Fruit fly (Drosophila melanogaster) whole organism, embryonic: Measurements from ENCODE around the gene qjt.
A peak's percentile ranks its signal among the peaks of the same experiment; 100 is the strongest.

Experiments
- Abd-B ChIP-seq: fragments of 200-800 bp; sonication (Bioruptor generic); optimal IDR thresholded peaks from 2 replicates; lab custom pipeline; 2018; ENCODE audit warnings: missing biosample characterization, mild to moderate bottlenecking, missing genetic modification characterization, moderate library complexity
- CG1024 ChIP-seq: fragments of 200-800 bp; sonication (Bioruptor generic); IDR thresholded peaks from 2 replicates; pipeline ENCODE4 v1.3.6; 2022; ENCODE audit warnings: missing biosample characterization, missing genetic modification characterization
- CG10462 ChIP-seq: fragments of 200-800 bp; sonication (Bioruptor generic); optimal IDR thresholded peaks from 2 replicates; lab custom pipeline; 2016; ENCODE audit warnings: missing biosample characterization, missing genetic modification characterization
- CG10959 ChIP-seq: fragments of 200-800 bp; sonication (Bioruptor generic); IDR thresholded peaks from 2 replicates; pipeline ENCODE4 v1.3.6; 2022; ENCODE audit warnings: missing biosample characterization, missing genetic modification characterization
- CG11504 ChIP-seq: fragments of 200-800 bp; sonication (Bioruptor generic); optimal IDR thresholded peaks from 3 replicates; lab custom pipeline; 2019; ENCODE audit warnings: missing biosample characterization, mild to moderate bottlenecking, missing genetic modification characterization, moderate library complexity
- CG12299 ChIP-seq: fragments of 200-800 bp; sonication (Bioruptor generic); optimal IDR thresholded peaks from 2 replicates; lab custom pipeline; 2018; ENCODE audit warnings: missing biosample characterization, mild to moderate bottlenecking, missing genetic modification characterization
- CG12391 ChIP-seq: fragments of 200-800 bp; sonication (Bioruptor generic); optimal IDR thresholded peaks from 3 replicates; lab custom pipeline; 2018; ENCODE audit warnings: missing biosample characterization, mild to moderate bottlenecking, missing genetic modification characterization, moderate library complexity
- CG14667 ChIP-seq: fragments of 200-800 bp; sonication (Bioruptor generic); IDR thresholded peaks from 2 replicates; pipeline ENCODE4 v1.3.6; 2022; ENCODE audit warnings: missing biosample characterization, missing genetic modification characterization
- CG14965 ChIP-seq: fragments of 200-800 bp; sonication (Bioruptor generic); optimal IDR thresholded peaks from 2 replicates; lab custom pipeline; 2016; ENCODE audit warnings: missing biosample characterization, missing genetic modification characterization, borderline replicate concordance
- CG1603 ChIP-seq: fragments of 200-800 bp; sonication (Bioruptor generic); optimal IDR thresholded peaks from 2 replicates; lab custom pipeline; 2019; ENCODE audit warnings: missing biosample characterization, mild to moderate bottlenecking, missing genetic modification characterization, moderate library complexity
- CG17568 ChIP-seq: fragments of 200-800 bp; sonication (Bioruptor generic); optimal IDR thresholded peaks from 2 replicates; lab custom pipeline; 2018; ENCODE audit warnings: missing biosample characterization, mild to moderate bottlenecking, missing genetic modification characterization, moderate library complexity
- CG17612 ChIP-seq: fragments of 200-800 bp; sonication (Bioruptor generic); IDR thresholded peaks from 2 replicates; pipeline ENCODE4 v1.3.6; 2022; ENCODE audit warnings: missing biosample characterization, missing genetic modification characterization
- CG32767 ChIP-seq: fragments of 200-800 bp; sonication (Bioruptor generic); IDR thresholded peaks from 2 replicates; pipeline ENCODE4 v1.3.6; 2022; ENCODE audit warnings: missing biosample characterization, missing genetic modification characterization
- CG3407 ChIP-seq: fragments of 200-800 bp; sonication (Bioruptor generic); optimal IDR thresholded peaks from 2 replicates; lab custom pipeline; 2018; ENCODE audit warnings: missing biosample characterization, mild to moderate bottlenecking, missing genetic modification characterization
- CG4854 ChIP-seq: fragments of 200-800 bp; sonication (Bioruptor generic); optimal IDR thresholded peaks from 2 replicates; lab custom pipeline; 2016; ENCODE audit warnings: missing biosample characterization, missing genetic modification characterization, inconsistent platforms
- CG5245 ChIP-seq: fragments of 200-800 bp; sonication (Bioruptor generic); optimal IDR thresholded peaks from 3 replicates; lab custom pipeline; 2016; ENCODE audit warnings: missing biosample characterization, missing genetic modification characterization
- CG6791 ChIP-seq: fragments of 200-800 bp; sonication (Bioruptor generic); IDR thresholded peaks from 3 replicates; pipeline ENCODE4 v1.3.6; 2022; ENCODE audit warnings: missing biosample characterization, missing genetic modification characterization; ENCODE audit not compliant: partially characterized antibody
- CG7372 ChIP-seq: fragments of 200-800 bp; sonication (Bioruptor generic); IDR thresholded peaks from 2 replicates; pipeline ENCODE4 v1.3.6; 2022; ENCODE audit warnings: missing biosample characterization, missing genetic modification characterization
- CG8478 ChIP-seq: fragments of >200 bp; optimal IDR thresholded peaks from 2 replicates; lab custom pipeline; 2018
- CTCF ChIP-seq: fragments of 200-800 bp; sonication (Bioruptor generic); optimal IDR thresholded peaks from 2 replicates; lab custom pipeline; 2017; ENCODE audit warnings: missing biosample characterization, mild to moderate bottlenecking, missing genetic modification characterization, moderate library complexity
- Gug ChIP-seq: fragments of 200-800 bp; sonication (Bioruptor generic); IDR thresholded peaks from 4 replicates; pipeline ENCODE4 v1.3.6; 2022; ENCODE audit warnings: missing biosample characterization, missing genetic modification characterization
- HHEX ChIP-seq: fragments of 200-800 bp; sonication (Bioruptor generic); optimal IDR thresholded peaks from 3 replicates; lab custom pipeline; 2017; ENCODE audit warnings: missing biosample characterization, mild to moderate bottlenecking, missing genetic modification characterization, missing genetic modification reagents
- Hr3 ChIP-seq: fragments of 200-800 bp; sonication (Bioruptor generic); optimal IDR thresholded peaks from 3 replicates; lab custom pipeline; 2016; ENCODE audit warnings: missing biosample characterization, missing genetic modification characterization
- NC2α ChIP-seq: fragments of 200-800 bp; sonication (Bioruptor generic); optimal IDR thresholded peaks from 2 replicates; lab custom pipeline; 2016; ENCODE audit warnings: missing biosample characterization, missing genetic modification characterization
- Oli ChIP-seq: fragments of 200-800 bp; sonication (Bioruptor generic); optimal IDR thresholded peaks from 2 replicates; lab custom pipeline; 2018; ENCODE audit warnings: missing biosample characterization, mild to moderate bottlenecking, missing genetic modification characterization, moderate library complexity
- Opbp ChIP-seq: fragments of 200-800 bp; sonication (Bioruptor generic); IDR thresholded peaks from 3 replicates; pipeline ENCODE4 v1.3.6; 2022; ENCODE audit warnings: missing biosample characterization, missing genetic modification characterization; ENCODE audit not compliant: partially characterized antibody
- Sox100B ChIP-seq: fragments of 200-800 bp; sonication (Bioruptor generic); optimal IDR thresholded peaks from 3 replicates; lab custom pipeline; 2018; ENCODE audit warnings: missing biosample characterization, mild to moderate bottlenecking, missing genetic modification characterization
- Sry-δ ChIP-seq: fragments of 200-800 bp; sonication (Bioruptor generic); optimal IDR thresholded peaks from 2 replicates; lab custom pipeline; 2016; ENCODE audit warnings: missing biosample characterization, missing genetic modification characterization
- Vsx1 ChIP-seq: fragments of 200-800 bp; sonication (Bioruptor generic); optimal IDR thresholded peaks from 2 replicates; lab custom pipeline; 2017; ENCODE audit warnings: missing biosample characterization, mild to moderate bottlenecking, missing genetic modification characterization, missing genetic modification reagents
- az2 ChIP-seq: fragments of 200-800 bp; sonication (Bioruptor generic); optimal IDR thresholded peaks from 3 replicates; lab custom pipeline; 2016; ENCODE audit warnings: missing biosample characterization, missing genetic modification characterization
- cg ChIP-seq: fragments of 200-800 bp; sonication (Bioruptor generic); optimal IDR thresholded peaks from 3 replicates; lab custom pipeline; 2019; ENCODE audit warnings: missing biosample characterization, mild to moderate bottlenecking, missing genetic modification characterization, moderate library complexity
- chinmo ChIP-seq: fragments of 200-800 bp; sonication (Bioruptor generic); IDR thresholded peaks from 4 replicates; pipeline ENCODE4 v1.3.6; 2022; ENCODE audit warnings: missing biosample characterization, missing genetic modification characterization; ENCODE audit not compliant: partially characterized antibody
- crc ChIP-seq: fragments of 200-800 bp; sonication (Bioruptor generic); optimal IDR thresholded peaks from 2 replicates; lab custom pipeline; 2016; ENCODE audit warnings: missing biosample characterization, missing genetic modification characterization
- dysf ChIP-seq: fragments of 200-800 bp; sonication (Bioruptor generic); IDR thresholded peaks from 3 replicates; pipeline ENCODE4 v1.3.6; 2022; ENCODE audit warnings: missing biosample characterization, missing genetic modification characterization
- ems ChIP-seq: fragments of 200-800 bp; sonication (Bioruptor generic); optimal IDR thresholded peaks from 3 replicates; lab custom pipeline; 2016; ENCODE audit warnings: missing biosample characterization, missing genetic modification characterization
- ftz-f1 ChIP-seq: fragments of 200-800 bp; sonication (Bioruptor generic); optimal IDR thresholded peaks from 2 replicates; lab custom pipeline; 2016; ENCODE audit warnings: missing biosample characterization, missing genetic modification characterization
- gcm ChIP-seq: fragments of 200-800 bp; sonication (Bioruptor generic); optimal IDR thresholded peaks from 2 replicates; lab custom pipeline; 2019; ENCODE audit warnings: missing biosample characterization, mild to moderate bottlenecking, missing genetic modification characterization, moderate library complexity
- grau ChIP-seq: fragments of 200-800 bp; optimal IDR thresholded peaks from 3 replicates; lab custom pipeline; 2019; ENCODE audit warnings: missing biosample characterization, mild to moderate bottlenecking, missing genetic modification characterization, moderate library complexity
- h ChIP-seq: fragments of >200 bp; optimal IDR thresholded peaks from 2 replicates; lab custom pipeline; 2017
- jigr1 ChIP-seq: fragments of 200-800 bp; sonication (Bioruptor generic); IDR thresholded peaks from 3 replicates; pipeline ENCODE4 v1.3.6; 2022; ENCODE audit warnings: missing biosample characterization, missing genetic modification characterization
- jing ChIP-seq: fragments of 200-800 bp; sonication (Bioruptor generic); optimal IDR thresholded peaks from 2 replicates; lab custom pipeline; 2018; ENCODE audit warnings: missing biosample characterization, mild to moderate bottlenecking, missing genetic modification characterization
- nmo ChIP-seq: fragments of 200-800 bp; sonication (Bioruptor generic); optimal IDR thresholded peaks from 2 replicates; lab custom pipeline; 2018; ENCODE audit warnings: missing biosample characterization, mild to moderate bottlenecking, missing genetic modification characterization, moderate library complexity
- onecut ChIP-seq: fragments of 200-800 bp; sonication (Bioruptor generic); IDR thresholded peaks from 2 replicates; pipeline ENCODE4 v1.3.6; 2022; ENCODE audit warnings: missing biosample characterization, missing genetic modification characterization
- row ChIP-seq: fragments of 200-800 bp; sonication (Bioruptor generic); IDR thresholded peaks from 3 replicates; pipeline ENCODE4 v1.3.6; 2022; ENCODE audit warnings: missing biosample characterization, missing genetic modification characterization
- sima ChIP-seq: fragments of 200-800 bp; sonication (Bioruptor generic); optimal IDR thresholded peaks from 2 replicates; lab custom pipeline; 2016; ENCODE audit warnings: missing biosample characterization, missing genetic modification characterization
- sisA ChIP-seq: fragments of 200-800 bp; sonication (Bioruptor generic); IDR thresholded peaks from 2 replicates; pipeline ENCODE4 v1.3.6; 2022; ENCODE audit warnings: missing biosample characterization, missing genetic modification characterization
- slou ChIP-seq: fragments of 200-800 bp; sonication (Bioruptor generic); optimal IDR thresholded peaks from 3 replicates; lab custom pipeline; 2016; ENCODE audit warnings: missing biosample characterization, missing genetic modification characterization
- trem ChIP-seq: fragments of 200-800 bp; optimal IDR thresholded peaks from 3 replicates; lab custom pipeline; 2019; ENCODE audit warnings: missing biosample characterization, mild to moderate bottlenecking, missing genetic modification characterization, moderate library complexity
- unc-4 ChIP-seq: fragments of 200-800 bp; sonication (Bioruptor generic); IDR thresholded peaks from 2 replicates; pipeline ENCODE4 v1.3.6; 2022; ENCODE audit warnings: missing biosample characterization, missing genetic modification characterization; ENCODE audit not compliant: partially characterized antibody
- wek ChIP-seq: fragments of 200-800 bp; sonication (Bioruptor generic); optimal IDR thresholded peaks from 3 replicates; lab custom pipeline; 2018; ENCODE audit warnings: missing biosample characterization, mild to moderate bottlenecking, missing genetic modification characterization, moderate library complexity
- zen2 ChIP-seq: fragments of 200-800 bp; sonication (Bioruptor generic); IDR thresholded peaks from 3 replicates; pipeline ENCODE4 v1.3.6; 2022; ENCODE audit warnings: missing biosample characterization, missing genetic modification characterization; ENCODE audit not compliant: partially characterized antibody
- zf30C ChIP-seq: fragments of 200-800 bp; sonication (Bioruptor generic); optimal IDR thresholded peaks from 3 replicates; lab custom pipeline; 2018; ENCODE audit warnings: missing biosample characterization, mild to moderate bottlenecking, missing genetic modification characterization

Gene qjt

dm6 chr3L:17433555-17433954 lies 45.3 kb upstream of the qjt start, which contains the start of the genes Coq4 and CG32176 (continued):
- TF ChIP-seq Gug (peak; percentile 99), CG1024 (GFP tag; lab: Robert Waterston, UW) (peak; percentile 94), gcm (GFP tag; lab: Kevin White, UChicago) (peak; percentile 98), Oli (tag; lab: Kevin White, UChicago) (peak; percentile 97), row (GFP tag; lab: Robert Waterston, UW) (peak; percentile 100), chinmo (GFP tag; lab: Robert Waterston, UW) (no peak), sima (GFP tag; lab: Kevin White, UChicago) (peak; percentile 92), CG3407 (GFP tag; lab: Kevin White, UChicago) (peak; percentile 93), CG17612 (GFP tag; lab: Robert Waterston, UW) (peak; percentile 94), CG10959 (peak; percentile 97), HHEX (GFP tag; lab: Kevin White, UChicago) (peak; percentile 96), h (lab: Kevin White, UChicago) (no peak), Opbp (GFP tag; lab: Robert Waterston, UW) (peak; percentile 68; the same call in 1 of the 3 replicates), Sry-δ (GFP tag; lab: Kevin White, UChicago) (peak; percentile 76), jing (GFP tag; lab: Kevin White, UChicago) (peak; percentile 97), Vsx1 (GFP tag; lab: Kevin White, UChicago) (peak; percentile 89), dysf (GFP tag; lab: Robert Waterston, UW) (peak; percentile 98), Hr3 (peak; percentile 99), CG1603 (tag; lab: Kevin White, UChicago) (peak; percentile 98), CG32767 (GFP tag; lab: Robert Waterston, UW) (peak; percentile 95), slou (GFP tag; lab: Kevin White, UChicago) (peak; percentile 98), CG14965 (peak; percentile 71), CG7372 (GFP tag; lab: Robert Waterston, UW) (peak; percentile 96), ems (GFP tag; lab: Kevin White, UChicago) (peak; percentile 99), CG12299 (peak; percentile 96), cg (no peak), az2 (GFP tag; lab: Kevin White, UChicago) (peak; percentile 99), CG14667 (peak; percentile 97), CG12391 (tag; lab: Kevin White, UChicago) (peak; percentile 99), wek (peak; percentile 89), trem (tag; lab: Kevin White, UChicago) (peak; percentile 94), grau (tag; lab: Kevin White, UChicago) (peak; percentile 97), sisA (GFP tag; lab: Robert Waterston, UW) (peak; percentile 99), CG10462 (peak; percentile 98), CG11504 (peak; percentile 96), CG4854 (peak; percentile 98), onecut (peak; percentile 93), zf30C (GFP tag; lab: Kevin White, UChicago) (peak; percentile 16), CG6791 (GFP tag; lab: Robert Waterston, UW) (peak; percentile 76; the same call in 2 of the 3 replicates), nmo (GFP tag; lab: Kevin White, UChicago) (peak; percentile 98), jigr1 (peak; percentile 93), CG5245 (GFP tag; lab: Kevin White, UChicago) (peak; percentile 97), CG8478 (lab: Kevin White, UChicago) (no peak), NC2α (peak; percentile 96), crc (GFP tag; lab: Kevin White, UChicago) (peak; percentile 98), CTCF (GFP tag; lab: Kevin White, UChicago) (peak; percentile 61), CG17568 (GFP tag; lab: Kevin White, UChicago) (peak; percentile 95), Abd-B (GFP tag; lab: Kevin White, UChicago) (peak; percentile 99), ftz-f1 (GFP tag; lab: Kevin White, UChicago) (peak; percentile 82), unc-4 (peak; percentile 55; the same call in 1 of the 2 replicates), Sox100B (GFP tag; lab: Kevin White, UChicago) (peak; percentile 93), zen2 (GFP tag; lab: Robert Waterston, UW) (no peak; the same call in 2 of the 3 replicates)
